Worm (Caenorhabditis elegans): ENCODE measurements around the gene ZC239.21.

- TF ChIP-seq klf-2 (GFP tag; conservative IDR thresholded peaks at IDR 0.05), result no peak
- no peak for TF ChIP-seq med-1 (GFP tag; optimal IDR thresholded peaks at IDR 0.05; ENCODE audit: insufficient read depth)
- no peak for TF ChIP-seq cog-1 (tag; optimal IDR thresholded peaks at IDR 0.05)
- no peak for TF ChIP-seq ztf-23 (GFP tag; IDR thresholded peaks at IDR 0.05)
- no peak for TF ChIP-seq flt-1 (GFP tag; IDR thresholded peaks at IDR 0.05)
- TF ChIP-seq tab-1 (GFP tag; IDR thresholded peaks at IDR 0.05), result no peak
- TF ChIP-seq ztf-29 (GFP tag; IDR thresholded peaks at IDR 0.05), result no peak
- no peak for TF ChIP-seq ref-1 (GFP tag; conservative IDR thresholded peaks at IDR 0.05)
Observed at ce11 chrII:3248043-3248718, 41.4 kb downstream of the ZC239.21 start, which contains the start of the genes fbxc-50 and C17F4.2.

All from whole organism, midembryonic.